Worm (Caenorhabditis elegans): ENCODE data around the gene ced-10.
A peak's percentile ranks its signal among the peaks of the same experiment; 100 is the strongest.

ced-10 gene

ce11 chrIV:3524584-3525020, 15.3 kb upstream of the ced-10 start (continued):
- TF ChIP-seq dpl-1 (GFP tag; optimal IDR thresholded peaks at IDR 0.05) (peak; percentile 4 to 16 (median 13)), efl-3 (GFP tag; optimal IDR thresholded peaks at IDR 0.05) (peak; percentile 25), pag-3 (tag; optimal IDR thresholded peaks at IDR 0.05; ENCODE audit: borderline replicate concordance, insufficient read depth) (no peak), hlh-17 (GFP tag; optimal IDR thresholded peaks at IDR 0.05; ENCODE audit: borderline replicate concordance) (no peak)

- TF ChIP-seq mef-2 (tag; optimal IDR thresholded peaks at IDR 0.05) (no peak), ceh-88 (GFP tag; IDR thresholded peaks at IDR 0.05) (no peak), nhr-71 (tag; optimal IDR thresholded peaks at IDR 0.05) (no peak), unc-86 (tag; optimal IDR thresholded peaks at IDR 0.05) (no peak), pag-3 (tag; optimal IDR thresholded peaks at IDR 0.05; ENCODE audit: borderline replicate concordance, insufficient read depth) (no peak), efl-1 (optimal IDR thresholded peaks at IDR 0.05) (no peak), efl-1 (GFP tag; optimal IDR thresholded peaks at IDR 0.05 in 1 of 2) (no peak), tbx-2 (tag; optimal IDR thresholded peaks at IDR 0.05) (no peak), lin-13 (GFP tag; optimal IDR thresholded peaks at IDR 0.05) (no peak), nhr-90 (tag; optimal IDR thresholded peaks at IDR 0.05; ENCODE audit: poor library complexity) (no peak), elt-2 (tag; optimal IDR thresholded peaks at IDR 0.05) (no peak), aly-2 (tag; optimal IDR thresholded peaks at IDR 0.05) (no peak), ets-5 (GFP tag; IDR thresholded peaks at IDR 0.05) (no peak), pax-3 (tag; optimal IDR thresholded peaks at IDR 0.05) (no peak), unc-98 (GFP tag; IDR thresholded peaks at IDR 0.05) (no peak), xbp-1 (tag; optimal IDR thresholded peaks at IDR 0.05) (no peak), ztf-4 (tag; optimal IDR thresholded peaks at IDR 0.05) (no peak), ztf-11 (tag; optimal IDR thresholded peaks at IDR 0.05) (no peak), C16A3.4 (tag; optimal IDR thresholded peaks at IDR 0.05) (no peak), snpc-4 (tag; optimal IDR thresholded peaks at IDR 0.05) (no peak)
These were observed 14.1 kb upstream of the ced-10 start for ce11 chrIV:3523419-3523818.

ce11 chrIV:3521710-3522109, 12.4 kb upstream of the ced-10 start:
- TF ChIP-seq efl-1 (optimal IDR thresholded peaks at IDR 0.05) (no peak), efl-1 (GFP tag; optimal IDR thresholded peaks at IDR 0.05 in 1 of 2) (no peak), mab-9 (GFP tag; IDR thresholded peaks at IDR 0.05) (no peak), ztf-4 (tag; optimal IDR thresholded peaks at IDR 0.05) (no peak), zip-4 (GFP tag; optimal IDR thresholded peaks at IDR 0.05) (no peak), fkh-4 (tag; optimal IDR thresholded peaks at IDR 0.05; ENCODE audit: borderline replicate concordance) (no peak), blmp-1 (tag; optimal IDR thresholded peaks at IDR 0.05) (peak; percentile 47), hlh-17 (GFP tag; optimal IDR thresholded peaks at IDR 0.05; ENCODE audit: borderline replicate concordance) (no peak), lin-14 (GFP tag; optimal IDR thresholded peaks at IDR 0.05) (peak; percentile 26)

ce11 chrIV:3520957-3521356, 11.6 kb upstream of the ced-10 start:
- TF ChIP-seq unc-86 (tag; optimal IDR thresholded peaks at IDR 0.05) (peak; percentile 12), ztf-4 (tag; optimal IDR thresholded peaks at IDR 0.05) (no peak), dsc-1 (tag; optimal IDR thresholded peaks at IDR 0.05) (peak; percentile 61), swsn-7 (tag; optimal IDR thresholded peaks at IDR 0.05) (peak; percentile 14), nhr-71 (tag; optimal IDR thresholded peaks at IDR 0.05) (peak; percentile 31), tbx-2 (tag; optimal IDR thresholded peaks at IDR 0.05) (peak; percentile 27), aly-2 (tag; optimal IDR thresholded peaks at IDR 0.05) (no peak), efl-3 (GFP tag; optimal IDR thresholded peaks at IDR 0.05) (no peak), ama-1 (optimal IDR thresholded peaks at IDR 0.05) (no peak), nhr-47 (tag; optimal IDR thresholded peaks at IDR 0.05) (peak; percentile 27), ceh-82 (tag; optimal IDR thresholded peaks at IDR 0.05) (peak in 1 of 3 experiments; percentile 38), mab-9 (GFP tag; IDR thresholded peaks at IDR 0.05) (0 out of 2 replicates have a peak, but pooled peaks have one; percentile 26), egl-13 (tag; optimal IDR thresholded peaks at IDR 0.05) (peak; percentile 44), fkh-10 (GFP tag; optimal IDR thresholded peaks at IDR 0.05) (peak; percentile 38), xbp-1 (tag; optimal IDR thresholded peaks at IDR 0.05) (peak; percentile 13), lin-14 (GFP tag; optimal IDR thresholded peaks at IDR 0.05) (peak; percentile 73), efl-1 (optimal IDR thresholded peaks at IDR 0.05) (no peak), efl-1 (GFP tag; optimal IDR thresholded peaks at IDR 0.05 in 1 of 2) (peak in 1 of 2 experiments; percentile 72)
